Worm (Caenorhabditis elegans) whole organism, mixed stage, embryonic: Measurements from ENCODE around the gene M04G7.5.

ENCODE experiments used
- pha-4 ChIP-seq: fragments of 150-350 bp; optimal IDR thresholded peaks from 2 replicates; lab custom pipeline; 2018; ENCODE audit warnings: missing biosample characterization, missing genetic modification reagents, missing genetic modification characterization
- snpc-4 ChIP-seq: fragments of 150-350 bp; optimal IDR thresholded peaks from 2 replicates; lab custom pipeline; 2014; ENCODE audit warnings: missing biosample characterization, missing genetic modification characterization
- ztf-11 ChIP-seq: fragments of 150-350 bp; optimal IDR thresholded peaks from 2 replicates; lab custom pipeline; 2014; ENCODE audit warnings: missing biosample characterization, missing genetic modification characterization

DNA sequence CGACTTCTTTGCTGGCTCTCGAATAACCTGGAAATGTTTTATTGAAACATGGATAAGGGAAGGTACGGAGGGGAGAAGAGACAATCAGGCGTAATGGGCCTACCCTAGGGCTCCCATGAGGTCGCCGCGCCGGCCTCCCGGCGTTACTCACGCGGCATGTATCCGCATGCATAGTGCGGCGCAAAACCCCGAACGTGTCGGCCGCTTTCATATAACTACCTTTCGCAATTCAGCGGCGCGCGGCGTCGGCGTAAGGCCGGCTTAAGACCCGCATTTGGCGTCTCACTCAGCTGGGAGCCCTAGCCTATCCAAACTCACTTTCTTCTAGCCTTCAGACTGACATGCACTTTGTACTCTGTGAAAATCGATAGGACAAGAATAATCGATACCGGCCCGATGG lies 7.2 kb downstream of the M04G7.5 start:
- TF ChIP-seq snpc-4 (tag; lab: Kevin White, UChicago) (no peak), pha-4 (tag; lab: Kevin White, UChicago) (no peak), ztf-11 (tag; lab: Kevin White, UChicago) (no peak)
